Worm (Caenorhabditis elegans) whole organism, mixed stage, embryonic: Measurements from ENCODE around the gene C28G1.10.

Experiments used
- lin-13 ChIP-seq: fragments of 150-350 bp; optimal IDR thresholded peaks from 2 replicates; lab custom pipeline; 2014; ENCODE audit warnings: missing biosample characterization, missing genetic modification characterization
- mab-5 ChIP-seq: fragments of 150-350 bp; optimal IDR thresholded peaks from 2 replicates; lab custom pipeline; 2014; ENCODE audit warnings: missing biosample characterization, missing genetic modification characterization
- nhr-76 ChIP-seq: sonication (generic microtip); optimal IDR thresholded peaks from 2 replicates; lab custom pipeline; 2017; ENCODE audit warnings: missing biosample characterization, missing genetic modification characterization
- unc-39 ChIP-seq: fragments of 150-350 bp; optimal IDR thresholded peaks from 2 replicates; lab custom pipeline; 2014; ENCODE audit warnings: missing biosample characterization, missing genetic modification characterization
- unc-62 ChIP-seq: fragments of 150-350 bp; optimal IDR thresholded peaks from 2 replicates; lab custom pipeline; 2014; ENCODE audit warnings: missing biosample characterization, missing genetic modification reagents, missing genetic modification characterization

DNA sequence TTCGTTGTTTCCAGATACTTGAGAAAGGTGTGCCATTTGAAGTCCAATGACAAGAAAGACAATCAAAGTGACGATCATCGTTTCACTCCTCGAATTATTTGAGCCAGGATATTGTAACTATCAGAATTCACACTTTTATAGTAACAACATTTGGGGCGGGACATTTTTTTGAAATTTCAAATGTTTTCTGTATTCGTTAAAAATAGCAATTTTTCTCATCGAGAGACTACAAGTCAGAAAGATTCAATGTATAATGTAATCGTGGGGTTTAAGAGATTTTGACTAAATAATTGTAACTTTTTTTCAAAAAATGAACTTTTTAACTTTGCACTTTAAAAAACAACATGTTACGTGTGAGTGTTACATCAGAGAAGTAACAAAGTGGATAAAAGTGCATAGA lies 19.6 kb downstream of the C28G1.10 start, which contains the start of gene ins-9:
- TF ChIP-seq mab-5 (tag; lab: Kevin White, UChicago) (no peak), nhr-76 (tag; lab: Kevin White, UChicago) (no peak), unc-39 (no peak), lin-13 (tag; lab: Kevin White, UChicago) (no peak), unc-62 (GFP tag; lab: Kevin White, UChicago) (no peak)
